Worm (Caenorhabditis elegans) whole organism, L4 larva: ENCODE measurements around the gene Y39A1A.20.

Experiments
- ama-1 ChIP-seq: fragments of 150-350 bp; optimal IDR thresholded peaks from 2 replicates; lab custom pipeline; 2014; ENCODE audit warnings: inconsistent platforms, mixed read lengths
- jun-1 ChIP-seq: fragments of 150-350 bp; optimal IDR thresholded peaks from 2 replicates; lab custom pipeline; 2014; ENCODE audit warnings: missing biosample characterization, missing genetic modification reagents, missing genetic modification characterization
- lin-13 ChIP-seq: fragments of 150-350 bp; optimal IDR thresholded peaks from 2 replicates; lab custom pipeline; 2014; ENCODE audit warnings: missing biosample characterization, missing genetic modification reagents, missing genetic modification characterization
- lir-3 ChIP-seq: sonication (generic microtip); optimal IDR thresholded peaks from 2 replicates; lab custom pipeline; 2016; ENCODE audit warnings: mild to moderate bottlenecking, missing genetic modification characterization, missing compliant biosample characterization
- nhr-25 ChIP-seq: sonication (generic microtip); optimal IDR thresholded peaks from 2 replicates; lab custom pipeline; 2017; ENCODE audit warnings: missing genetic modification characterization, mild to moderate bottlenecking, missing compliant biosample characterization, antibody characterized with exemption, moderate library complexity, borderline replicate concordance; ENCODE audit not compliant: insufficient read depth
- nhr-77 ChIP-seq: fragments of 150-350 bp; optimal IDR thresholded peaks from 2 replicates; lab custom pipeline; 2014; ENCODE audit warnings: missing biosample characterization, missing genetic modification characterization
- pha-4 ChIP-seq, 2 experiments: fragments of 150-350 bp in 1 of 2; fragments of 200-800 bp in 1 of 2; sonication (Bioruptor generic) in 1 of 2; IDR thresholded peaks in 1 of 2; optimal IDR thresholded peaks in 1 of 2; 2 replicates each; pipeline versions ENCODE4 v1.3.6 to Lab custom; 2014 to 2022; ENCODE audit warnings: missing genetic modification characterization in 2 of 2, missing genetic modification reagents in 2 of 2, missing biosample characterization in 1 of 2, missing compliant biosample characterization in 1 of 2

DNA sequence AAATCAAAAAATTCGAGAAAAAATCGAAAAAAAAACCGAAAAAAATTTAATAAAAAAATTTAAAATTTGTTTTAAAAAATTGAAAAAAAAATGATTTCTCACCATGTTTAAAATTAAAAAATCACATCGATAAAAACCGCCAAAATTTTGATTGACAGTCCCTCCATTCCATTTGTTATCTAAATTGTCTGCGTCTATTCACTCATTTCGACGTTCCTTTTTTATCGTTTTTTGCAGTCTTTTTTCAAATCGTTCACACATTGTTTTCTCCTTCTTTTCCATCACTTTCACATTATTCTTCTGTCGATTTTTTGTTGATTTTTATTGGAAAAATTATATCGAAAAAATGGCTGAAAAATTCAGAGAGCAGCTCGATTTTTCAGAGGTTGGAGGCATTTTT, 44.3 kb downstream of the Y39A1A.20 start:
- TF ChIP-seq ama-1 (lab: Kevin White, UChicago): no peak
- TF ChIP-seq lir-3 (tag; lab: Kevin White, UChicago): no peak
- TF ChIP-seq nhr-25 (tag; lab: Kevin White, UChicago): no peak
- TF ChIP-seq nhr-77 (tag; lab: Kevin White, UChicago): no peak
- TF ChIP-seq jun-1: no peak
- TF ChIP-seq pha-4 (GFP tag; IDR thresholded peaks at IDR 0.05; lab: Robert Waterston, UW): no peak
- no peak for TF ChIP-seq pha-4 (tag; optimal IDR thresholded peaks at IDR 0.05; lab: Kevin White, UChicago)
- TF ChIP-seq lin-13 (GFP tag; lab: Kevin White, UChicago): no peak
